Worm (Caenorhabditis elegans) whole organism, L1 larva: ENCODE results near the gene C07B5.6.

Experiments
- ama-1 ChIP-seq: fragments of 150-350 bp; optimal IDR thresholded peaks from 2 replicates; lab custom pipeline; 2014
- egl-27 ChIP-seq, 2 experiments: fragments of 150-350 bp in 1 of 2; sonication (generic microtip); optimal IDR thresholded peaks; 3 replicates each; lab custom pipeline; 2017 to 2018; ENCODE audit warnings: missing biosample characterization in 2 of 2, missing genetic modification characterization in 2 of 2, missing genetic modification reagents in 2 of 2
- fkh-10 ChIP-seq: sonication (generic microtip); optimal IDR thresholded peaks from 2 replicates; lab custom pipeline; 2017; ENCODE audit warnings: missing biosample characterization, missing genetic modification reagents, missing genetic modification characterization
- lin-35 ChIP-seq, 2 experiments: fragments of 150-350 bp; optimal IDR thresholded peaks; 2 replicates each; lab custom pipeline; 2014; ENCODE audit warnings: missing biosample characterization in 2 of 2, missing genetic modification characterization in 2 of 2, missing genetic modification reagents in 2 of 2
- nhr-12 ChIP-seq: sonication (generic microtip); optimal IDR thresholded peaks from 2 replicates; lab custom pipeline; 2017; ENCODE audit warnings: missing biosample characterization, missing genetic modification characterization
- pqm-1 ChIP-seq: sonication (generic microtip); optimal IDR thresholded peaks from 3 replicates; lab custom pipeline; 2017; ENCODE audit warnings: missing biosample characterization, missing genetic modification characterization
- unc-130 ChIP-seq: fragments of 150-350 bp; optimal IDR thresholded peaks from 2 replicates; lab custom pipeline; 2017; ENCODE audit warnings: missing biosample characterization, missing genetic modification characterization, inconsistent platforms
- unc-62 ChIP-seq: fragments of 150-350 bp; optimal IDR thresholded peaks from 2 replicates; lab custom pipeline; 2014; ENCODE audit warnings: missing biosample characterization, missing genetic modification reagents, missing genetic modification characterization

DNA sequence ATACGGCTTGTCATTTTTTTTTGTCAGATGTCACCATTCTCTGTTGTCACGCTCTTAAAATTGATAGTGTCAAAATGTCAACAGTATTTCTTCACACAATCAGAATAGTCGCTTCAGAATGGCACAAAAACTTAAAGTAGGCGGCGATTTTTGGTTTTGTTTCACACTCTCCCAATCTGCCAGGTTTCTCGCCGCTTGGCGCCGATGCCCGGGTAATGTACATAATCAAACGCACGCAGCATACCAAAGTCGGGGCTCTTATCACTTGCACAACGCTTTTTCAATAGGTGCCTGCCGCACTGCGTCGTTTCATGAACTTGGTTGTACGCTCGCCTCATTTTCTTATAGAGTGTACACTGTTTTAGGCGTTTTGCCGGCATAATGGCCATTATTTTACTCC lies 49.8 kb downstream of the C07B5.6 start:
- TF ChIP-seq nhr-12 (tag; lab: Kevin White, UChicago): no peak
- no peak for TF ChIP-seq unc-62 (GFP tag; lab: Kevin White, UChicago)
- no peak for TF ChIP-seq egl-27 (tag; optimal IDR thresholded peaks at IDR 0.05; lab: Kevin White, UChicago)
- TF ChIP-seq pqm-1 (tag; lab: Kevin White, UChicago): no peak
- TF ChIP-seq fkh-10 (GFP tag; lab: Kevin White, UChicago): no peak
- peak in 1 of 2 experiments; percentile 3 for TF ChIP-seq lin-35 (GFP tag; optimal IDR thresholded peaks at IDR 0.05; lab: Kevin White, UChicago)
- no peak for TF ChIP-seq ama-1 (lab: Kevin White, UChicago)
- TF ChIP-seq unc-130 (tag; lab: Kevin White, UChicago): no peak
